Fruit fly (Drosophila melanogaster) whole organism, prepupa: Measurements from ENCODE around the gene CG9184.
A peak's percentile ranks its signal among the peaks of the same experiment; 100 is the strongest.

Source experiments
- Blimp-1 ChIP-seq: fragments of 200-800 bp; sonication (Bioruptor generic); optimal IDR thresholded peaks from 3 replicates; lab custom pipeline; 2017; ENCODE audit warnings: missing biosample characterization, missing genetic modification characterization, mild to moderate bottlenecking, moderate library complexity, missing genetic modification reagents
- CG10631 ChIP-seq: fragments of 200-800 bp; sonication (Bioruptor generic); optimal IDR thresholded peaks from 2 replicates; lab custom pipeline; 2016; ENCODE audit warnings: missing biosample characterization, missing genetic modification characterization
- CG10669 ChIP-seq: fragments of 200-800 bp; sonication (Bioruptor generic); optimal IDR thresholded peaks from 3 replicates; lab custom pipeline; 2018; ENCODE audit warnings: missing biosample characterization, mild to moderate bottlenecking, missing genetic modification characterization, moderate library complexity
- CG11294 ChIP-seq: fragments of 200-800 bp; sonication (Bioruptor generic); IDR thresholded peaks from 2 replicates; pipeline ENCODE4 v1.3.6; 2022; ENCODE audit warnings: missing biosample characterization, missing genetic modification characterization
- CG11762 ChIP-seq: fragments of 200-800 bp; sonication (Bioruptor generic); optimal IDR thresholded peaks from 3 replicates; lab custom pipeline; 2016; ENCODE audit warnings: missing biosample characterization, missing genetic modification characterization; ENCODE audit not compliant: insufficient read depth
- CG11902 ChIP-seq: fragments of 200-800 bp; sonication (Bioruptor generic); optimal IDR thresholded peaks from 3 replicates; lab custom pipeline; 2016; ENCODE audit warnings: missing biosample characterization, missing genetic modification characterization
- CG15336 ChIP-seq: fragments of 200-800 bp; sonication (Bioruptor generic); IDR thresholded peaks from 2 replicates; pipeline ENCODE4 v1.3.6; 2022; ENCODE audit warnings: missing biosample characterization, missing genetic modification characterization
- CG16779 ChIP-seq: fragments of 200-800 bp; sonication (Bioruptor generic); optimal IDR thresholded peaks from 3 replicates; lab custom pipeline; 2017; ENCODE audit warnings: missing biosample characterization, mild to moderate bottlenecking, missing genetic modification characterization
- CG3032 ChIP-seq: fragments of 200-800 bp; optimal IDR thresholded peaks from 2 replicates; lab custom pipeline; 2019; ENCODE audit warnings: missing biosample characterization, mild to moderate bottlenecking, missing genetic modification characterization, moderate library complexity
- CG31627 ChIP-seq: fragments of 200-800 bp; sonication (Bioruptor generic); optimal IDR thresholded peaks from 3 replicates; lab custom pipeline; 2016; ENCODE audit warnings: missing biosample characterization, missing genetic modification characterization
- CG32006 ChIP-seq: fragments of 200-800 bp; sonication (Bioruptor generic); optimal IDR thresholded peaks from 3 replicates; lab custom pipeline; 2017; ENCODE audit warnings: missing biosample characterization, mild to moderate bottlenecking, missing genetic modification characterization
- CG34406 ChIP-seq: fragments of 200-800 bp; sonication (Bioruptor generic); optimal IDR thresholded peaks from 3 replicates; lab custom pipeline; 2016; ENCODE audit warnings: missing biosample characterization, missing genetic modification characterization
- CG6163 ChIP-seq: fragments of 200-800 bp; sonication (Bioruptor generic); IDR thresholded peaks from 3 replicates; pipeline ENCODE4 v1.3.6; 2022; ENCODE audit warnings: missing biosample characterization, missing genetic modification characterization
- CG6276 ChIP-seq: fragments of 200-800 bp; sonication (Bioruptor generic); optimal IDR thresholded peaks from 2 replicates; lab custom pipeline; 2017; ENCODE audit warnings: missing biosample characterization, mild to moderate bottlenecking, missing genetic modification characterization
- CG6792 ChIP-seq: fragments of 200-800 bp; sonication (Bioruptor generic); optimal IDR thresholded peaks from 3 replicates; lab custom pipeline; 2016; ENCODE audit warnings: missing biosample characterization, missing genetic modification characterization
- CG6808 ChIP-seq: fragments of 200-800 bp; sonication (Bioruptor generic); optimal IDR thresholded peaks from 3 replicates; lab custom pipeline; 2017; ENCODE audit warnings: missing biosample characterization, missing genetic modification characterization, mild to moderate bottlenecking, moderate library complexity, missing genetic modification reagents
- CG6854 ChIP-seq: fragments of 200-800 bp; sonication (Bioruptor generic); optimal IDR thresholded peaks from 2 replicates; lab custom pipeline; 2017; ENCODE audit warnings: missing biosample characterization, mild to moderate bottlenecking, missing genetic modification characterization
- CG7368 ChIP-seq: fragments of 200-800 bp; sonication (Bioruptor generic); optimal IDR thresholded peaks from 3 replicates; lab custom pipeline; 2016; ENCODE audit warnings: missing biosample characterization, missing genetic modification characterization
- CG8319 ChIP-seq: fragments of 200-800 bp; sonication (Bioruptor generic); optimal IDR thresholded peaks from 3 replicates; lab custom pipeline; 2016; ENCODE audit warnings: missing biosample characterization, missing genetic modification characterization
- CG8632 ChIP-seq: fragments of 200-800 bp; sonication (Bioruptor generic); optimal IDR thresholded peaks from 3 replicates; lab custom pipeline; 2016; ENCODE audit warnings: missing biosample characterization, missing genetic modification characterization
- Eip75B ChIP-seq: fragments of 200-800 bp; sonication (Bioruptor generic); optimal IDR thresholded peaks from 3 replicates; lab custom pipeline; 2016; ENCODE audit warnings: missing biosample characterization, missing genetic modification characterization
- Eip78C ChIP-seq: fragments of 200-800 bp; sonication (Bioruptor generic); peaks from one replicate; lab custom pipeline; 2016; ENCODE audit warnings: missing biosample characterization, missing genetic modification characterization
- Eip93F ChIP-seq: fragments of 200-800 bp; sonication (Bioruptor generic); optimal IDR thresholded peaks from 2 replicates; lab custom pipeline; 2016; ENCODE audit warnings: missing biosample characterization, mild to moderate bottlenecking, missing genetic modification characterization
- Gug ChIP-seq: fragments of 200-800 bp; sonication (Bioruptor generic); IDR thresholded peaks from 2 replicates; pipeline ENCODE4 v1.3.6; 2022; ENCODE audit warnings: missing biosample characterization, missing genetic modification characterization
- Hr38 ChIP-seq: sonication (Bioruptor generic); optimal IDR thresholded peaks from 2 replicates; lab custom pipeline; 2016; ENCODE audit warnings: missing biosample characterization, missing genetic modification characterization
- Hr39 ChIP-seq: fragments of 200-800 bp; sonication (Bioruptor generic); optimal IDR thresholded peaks from 2 replicates; lab custom pipeline; 2016; ENCODE audit warnings: missing biosample characterization, missing genetic modification characterization
- Hr4 ChIP-seq: fragments of 200-800 bp; sonication (Bioruptor generic); optimal IDR thresholded peaks from 3 replicates; lab custom pipeline; 2016; ENCODE audit warnings: missing biosample characterization, missing genetic modification characterization
- Lpt ChIP-seq: fragments of 200-800 bp; sonication (Bioruptor generic); optimal IDR thresholded peaks from 3 replicates; lab custom pipeline; 2016; ENCODE audit warnings: missing biosample characterization, missing genetic modification characterization
- OdsH ChIP-seq: fragments of 200-800 bp; sonication (Bioruptor generic); optimal IDR thresholded peaks from 3 replicates; lab custom pipeline; 2016; ENCODE audit warnings: missing biosample characterization, missing genetic modification characterization
- Sox14 ChIP-seq: fragments of 200-800 bp; sonication (Bioruptor generic); optimal IDR thresholded peaks from 3 replicates; lab custom pipeline; 2016; ENCODE audit warnings: missing biosample characterization, missing genetic modification characterization
- Sox15 ChIP-seq: fragments of 200-800 bp; sonication (Bioruptor generic); optimal IDR thresholded peaks from 3 replicates; lab custom pipeline; 2016; ENCODE audit warnings: missing biosample characterization, missing genetic modification characterization
- acj6 ChIP-seq: fragments of 200-800 bp; sonication (Bioruptor generic); optimal IDR thresholded peaks from 3 replicates; lab custom pipeline; 2016; ENCODE audit warnings: missing biosample characterization, missing genetic modification characterization
- dsx ChIP-seq: fragments of 200-800 bp; optimal IDR thresholded peaks from 3 replicates; lab custom pipeline; 2019; ENCODE audit warnings: missing biosample characterization, mild to moderate bottlenecking, missing genetic modification characterization, moderate library complexity; ENCODE audit not compliant: poor library complexity, severe bottlenecking
- eg ChIP-seq: fragments of 200-800 bp; sonication (Bioruptor generic); IDR thresholded peaks from 3 replicates; pipeline ENCODE4 v1.3.6; 2022; ENCODE audit warnings: missing biosample characterization, missing genetic modification characterization
- esn ChIP-seq: fragments of 200-800 bp; sonication (Bioruptor generic); optimal IDR thresholded peaks from 2 replicates; lab custom pipeline; 2016; ENCODE audit warnings: missing biosample characterization, mild to moderate bottlenecking, missing genetic modification characterization, moderate library complexity
- fd59A ChIP-seq: fragments of 200-800 bp; sonication (Bioruptor generic); optimal IDR thresholded peaks from 2 replicates; lab custom pipeline; 2017; ENCODE audit warnings: missing biosample characterization, mild to moderate bottlenecking, missing genetic modification characterization, missing genetic modification reagents
- fkh ChIP-seq: fragments of 200-800 bp; sonication (Bioruptor generic); optimal IDR thresholded peaks from 3 replicates; lab custom pipeline; 2017; ENCODE audit warnings: missing biosample characterization, mild to moderate bottlenecking, missing genetic modification characterization, moderate library complexity
- lz ChIP-seq: fragments of 200-800 bp; sonication (Bioruptor generic); optimal IDR thresholded peaks from 3 replicates; lab custom pipeline; 2016; ENCODE audit warnings: missing biosample characterization, missing genetic modification characterization
- net ChIP-seq: fragments of 200-800 bp; sonication (Bioruptor generic); optimal IDR thresholded peaks from 3 replicates; lab custom pipeline; 2016; ENCODE audit warnings: missing biosample characterization, missing genetic modification characterization
- salr ChIP-seq, 2 experiments: fragments of 200-800 bp; sonication (Bioruptor generic); optimal IDR thresholded peaks; 3 replicates each; lab custom pipeline; 2016 to 2018; ENCODE audit warnings: missing biosample characterization in 2 of 2, missing genetic modification characterization in 2 of 2, mild to moderate bottlenecking in 1 of 2
- spab ChIP-seq: fragments of 200-800 bp; sonication (Bioruptor generic); optimal IDR thresholded peaks from 2 replicates; lab custom pipeline; 2017; ENCODE audit warnings: missing biosample characterization, mild to moderate bottlenecking, missing genetic modification characterization, missing genetic modification reagents
- svp ChIP-seq: fragments of 200-800 bp; sonication (Bioruptor generic); peaks from one replicate; lab custom pipeline; 2016; ENCODE audit warnings: missing biosample characterization, missing genetic modification characterization
- topi ChIP-seq: fragments of 200-800 bp; sonication (Bioruptor generic); optimal IDR thresholded peaks from 3 replicates; lab custom pipeline; 2016; ENCODE audit warnings: missing biosample characterization, missing genetic modification characterization
- vri ChIP-seq: fragments of 200-800 bp; sonication (Bioruptor generic); optimal IDR thresholded peaks from 3 replicates; lab custom pipeline; 2016; ENCODE audit warnings: missing biosample characterization, mild to moderate bottlenecking, missing genetic modification characterization

CG9184 gene

DNA sequence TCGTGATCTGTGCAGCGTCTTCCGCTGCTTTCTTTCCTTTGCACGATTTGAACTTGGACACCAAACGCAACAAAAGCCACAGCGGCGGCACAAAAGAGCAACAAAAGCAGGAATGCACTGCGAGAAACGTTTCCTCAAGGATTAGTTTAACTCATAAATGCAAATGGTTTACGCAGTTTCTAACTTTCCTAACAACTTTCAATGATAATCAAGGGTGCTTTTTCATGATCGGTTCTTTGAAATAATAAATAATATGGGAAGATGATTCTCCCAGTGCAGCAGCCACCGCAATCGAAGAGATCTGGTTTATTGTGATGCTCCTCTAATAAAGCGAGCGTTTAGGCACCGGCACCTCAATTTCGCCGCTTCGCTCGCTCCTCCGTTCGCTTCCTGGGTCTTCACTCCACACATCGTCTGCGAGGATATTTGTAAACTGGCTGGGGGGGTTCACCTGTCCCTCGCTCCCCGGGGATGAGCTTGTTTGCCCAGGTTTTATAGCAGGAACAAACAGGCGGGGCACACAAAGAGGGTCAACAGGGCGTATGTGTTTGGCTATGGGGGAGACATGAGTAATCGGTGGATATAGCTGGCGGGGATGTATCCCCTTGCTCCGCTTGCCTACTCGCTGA, 3.4 kb downstream of the CG9184 start (continued):
- TF ChIP-seq topi (GFP tag; lab: Kevin White, UChicago) (peak; percentile 97), Eip93F (GFP tag; lab: Kevin White, UChicago) (peak; percentile 97), net (GFP tag; lab: Kevin White, UChicago) (peak; percentile 94), CG16779 (tag; lab: Kevin White, UChicago) (peak; percentile 76), Hr38 (GFP tag; lab: Kevin White, UChicago) (peak; percentile 12), CG34406 (GFP tag; lab: Kevin White, UChicago) (peak; percentile 94), vri (GFP tag; lab: Kevin White, UChicago) (peak; percentile 98), CG11762 (peak; percentile 91), salr (GFP tag; optimal IDR thresholded peaks at IDR 0.05; lab: Kevin White, UChicago) (peak; percentile 78 to 95), Sox15 (peak; percentile 89), Eip75B (peak; percentile 96), CG8319 (peak; percentile 90), fd59A (peak; percentile 86), Hr4 (GFP tag; lab: Kevin White, UChicago) (peak; percentile 96), CG3032 (tag; lab: Kevin White, UChicago) (peak; percentile 81), Sox14 (GFP tag; lab: Kevin White, UChicago) (peak; percentile 98), CG11294 (GFP tag; lab: Robert Waterston, UW) (peak; percentile 82)

DNA sequence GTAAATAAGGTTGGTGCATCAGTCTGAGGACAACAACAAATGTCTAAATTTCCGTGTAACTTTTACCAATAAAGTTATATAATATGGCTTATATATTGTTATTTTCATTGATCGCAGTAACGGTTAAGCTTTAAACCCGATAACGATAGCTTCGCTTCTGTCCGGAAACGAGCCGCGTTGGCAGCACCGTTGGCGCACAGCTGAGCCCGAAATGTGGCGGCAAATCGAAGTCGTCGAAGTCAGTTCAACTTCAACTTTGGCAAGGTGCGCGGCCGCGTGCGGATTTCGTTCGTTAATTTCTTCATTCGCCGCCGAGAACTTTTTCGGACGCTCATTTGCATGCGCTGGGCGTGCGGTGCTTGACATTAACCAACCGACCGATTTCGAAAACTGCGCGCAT, 4.4 kb downstream of the CG9184 start, which contains the start of gene Myo61F:
Myo61F (plus strand) TSS at position 240 of the 400 bp plus-strand sequence.
- no peak for TF ChIP-seq Hr38 (GFP tag; lab: Kevin White, UChicago)
- TF ChIP-seq CG32006 (GFP tag; lab: Kevin White, UChicago): no peak
- peak; percentile 79 for TF ChIP-seq vri (GFP tag; lab: Kevin White, UChicago)
- peak; percentile 60; the same call in 2 of the 3 replicates for TF ChIP-seq CG6163
- peak; percentile 30 for TF ChIP-seq CG6854 (GFP tag; lab: Kevin White, UChicago)
- TF ChIP-seq CG34406 (GFP tag; lab: Kevin White, UChicago): no peak
- TF ChIP-seq CG6792 (GFP tag; lab: Kevin White, UChicago): no peak
- TF ChIP-seq Eip78C (GFP tag; lab: Kevin White, UChicago): peak; percentile 36
- TF ChIP-seq CG11294 (GFP tag; lab: Robert Waterston, UW): no peak
- TF ChIP-seq CG16779 (tag; lab: Kevin White, UChicago): no peak
- TF ChIP-seq CG31627 (GFP tag; lab: Kevin White, UChicago): no peak
- TF ChIP-seq CG7368 (GFP tag; lab: Kevin White, UChicago): no peak
- TF ChIP-seq svp (GFP tag; lab: Kevin White, UChicago): peak; percentile 74
- TF ChIP-seq CG15336 (GFP tag; lab: Robert Waterston, UW): no peak
- no peak for TF ChIP-seq CG6276 (GFP tag; lab: Kevin White, UChicago)
- no peak for TF ChIP-seq spab
- TF ChIP-seq CG6808: no peak
- no peak for TF ChIP-seq CG11762
- TF ChIP-seq esn: no peak
- TF ChIP-seq fkh: no peak
- no peak for TF ChIP-seq Gug (GFP tag; lab: Robert Waterston, UW)
- TF ChIP-seq CG8632 (GFP tag; lab: Kevin White, UChicago): no peak
- TF ChIP-seq topi (GFP tag; lab: Kevin White, UChicago): no peak
- no peak for TF ChIP-seq CG8319
- peak; percentile 37 for TF ChIP-seq dsx (GFP tag; lab: Kevin White, UChicago)
- TF ChIP-seq eg: 0 out of 3 replicates have a peak, but pooled peaks have one; percentile 15
- no peak for TF ChIP-seq CG3032 (tag; lab: Kevin White, UChicago)

DNA sequence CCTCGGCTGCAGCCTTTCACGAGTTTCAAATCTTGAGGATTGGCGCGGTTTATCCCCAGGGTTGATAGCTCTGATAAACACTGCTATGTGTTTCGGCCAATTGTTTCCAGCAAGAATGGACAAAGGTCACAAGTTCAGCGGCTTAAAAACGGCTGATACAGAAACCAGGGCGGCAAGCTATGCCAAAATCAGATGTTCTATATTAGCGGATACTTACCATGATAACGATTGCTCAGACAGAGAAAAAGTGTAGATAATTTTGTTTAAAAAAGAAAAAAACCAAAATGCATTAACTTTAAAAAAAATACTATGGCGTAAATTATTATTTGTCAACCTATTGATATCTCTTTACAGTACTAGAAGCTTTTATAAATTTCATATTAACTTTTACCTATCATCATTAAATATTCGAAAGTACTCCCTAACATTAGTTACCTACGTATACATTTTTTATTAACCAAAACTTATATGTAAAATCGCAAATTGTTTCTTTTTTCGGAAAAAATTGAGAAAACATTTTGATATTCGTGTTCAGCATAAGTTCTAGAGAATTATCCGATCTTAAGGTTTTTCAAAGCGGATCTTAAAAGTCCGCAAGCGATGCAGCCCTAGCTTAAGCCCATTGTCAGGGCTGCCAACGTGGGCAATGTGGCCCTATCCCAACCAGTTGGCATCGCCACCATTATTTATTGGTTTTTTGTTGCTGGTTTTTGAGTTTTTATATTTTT, 9.4 kb downstream of the CG9184 start, which contains the start of the genes sturkopf and Herc4:
sturkopf (minus strand) TSS at position 339 of the 728 bp plus-strand sequence.
Herc4 (plus strand) TSS at position 658 of the 728 bp plus-strand sequence.
- peak; percentile 97 for TF ChIP-seq svp (GFP tag; lab: Kevin White, UChicago)
- TF ChIP-seq CG32006 (GFP tag; lab: Kevin White, UChicago): peak; percentile 87
- peak; percentile 82 for TF ChIP-seq acj6
- TF ChIP-seq Sox14 (GFP tag; lab: Kevin White, UChicago): peak; percentile 88
- TF ChIP-seq CG10669 (GFP tag; lab: Kevin White, UChicago): no peak
- peak; percentile 71 for TF ChIP-seq fd59A
- TF ChIP-seq lz (GFP tag; lab: Kevin White, UChicago): peak; percentile 92
- TF ChIP-seq dsx (GFP tag; lab: Kevin White, UChicago): peak; percentile 48
- TF ChIP-seq Lpt (GFP tag; lab: Kevin White, UChicago): peak; percentile 64
- peak; percentile 83 for TF ChIP-seq Hr39 (GFP tag; lab: Kevin White, UChicago)
- peak; percentile 45 for TF ChIP-seq Blimp-1 (GFP tag; lab: Kevin White, UChicago)
- TF ChIP-seq OdsH: peak; percentile 76
- TF ChIP-seq salr (GFP tag; optimal IDR thresholded peaks at IDR 0.05; lab: Kevin White, UChicago): peak in 1 of 2 experiments; percentile 41
- TF ChIP-seq CG6792 (GFP tag; lab: Kevin White, UChicago): peak; percentile 85
- peak; percentile 70 for TF ChIP-seq CG34406 (GFP tag; lab: Kevin White, UChicago)
- TF ChIP-seq CG10631 (GFP tag; lab: Kevin White, UChicago): peak; percentile 96
- peak; percentile 41 for TF ChIP-seq CG11902 (GFP tag; lab: Kevin White, UChicago)
- TF ChIP-seq CG8632 (GFP tag; lab: Kevin White, UChicago): peak; percentile 78
- TF ChIP-seq esn: peak; percentile 93
